Worm (Caenorhabditis elegans) whole organism, late embryonic: Measurements from ENCODE around the gene C55A6.10.

Experiments
- K02D7.2 ChIP-seq: sonication (generic microtip); optimal IDR thresholded peaks from 2 replicates; lab custom pipeline; 2017; ENCODE audit warnings: mild to moderate bottlenecking, missing genetic modification characterization, missing compliant biosample characterization
- ama-1 ChIP-seq: fragments of 150-350 bp; optimal IDR thresholded peaks from 2 replicates; lab custom pipeline; 2014
- ceh-30 ChIP-seq: fragments of 150-350 bp; optimal IDR thresholded peaks from 2 replicates; lab custom pipeline; 2014; ENCODE audit warnings: missing biosample characterization, missing genetic modification characterization
- ceh-34 ChIP-seq: sonication (generic microtip); optimal IDR thresholded peaks from 2 replicates; lab custom pipeline; 2016; ENCODE audit warnings: mild to moderate bottlenecking, missing genetic modification characterization, missing compliant biosample characterization
- elt-2 ChIP-seq: sonication (generic microtip); optimal IDR thresholded peaks from 2 replicates; lab custom pipeline; 2016; ENCODE audit warnings: missing genetic modification reagents, missing genetic modification characterization, missing compliant biosample characterization
- fkh-10 ChIP-seq: fragments of 150-350 bp; optimal IDR thresholded peaks from 2 replicates; lab custom pipeline; 2014; ENCODE audit warnings: missing biosample characterization, missing genetic modification reagents, missing genetic modification characterization
- hlh-13 ChIP-seq: fragments of 200-800 bp; sonication (Bioruptor generic); optimal IDR thresholded peaks from 2 replicates; lab custom pipeline; 2018; ENCODE audit warnings: mild to moderate bottlenecking, missing genetic modification characterization, missing compliant biosample characterization
- nhr-11 ChIP-seq: fragments of 150-350 bp; optimal IDR thresholded peaks from 2 replicates; lab custom pipeline; 2014; ENCODE audit warnings: missing biosample characterization, missing genetic modification characterization
- pros-1 ChIP-seq: fragments of 150-350 bp; optimal IDR thresholded peaks from 2 replicates; lab custom pipeline; 2014; ENCODE audit warnings: missing biosample characterization, missing genetic modification reagents, missing genetic modification characterization
- sox-4 ChIP-seq: sonication (generic microtip); optimal IDR thresholded peaks from 2 replicates; lab custom pipeline; 2017; ENCODE audit warnings: mild to moderate bottlenecking, missing genetic modification characterization, inconsistent platforms, missing compliant biosample characterization

DNA sequence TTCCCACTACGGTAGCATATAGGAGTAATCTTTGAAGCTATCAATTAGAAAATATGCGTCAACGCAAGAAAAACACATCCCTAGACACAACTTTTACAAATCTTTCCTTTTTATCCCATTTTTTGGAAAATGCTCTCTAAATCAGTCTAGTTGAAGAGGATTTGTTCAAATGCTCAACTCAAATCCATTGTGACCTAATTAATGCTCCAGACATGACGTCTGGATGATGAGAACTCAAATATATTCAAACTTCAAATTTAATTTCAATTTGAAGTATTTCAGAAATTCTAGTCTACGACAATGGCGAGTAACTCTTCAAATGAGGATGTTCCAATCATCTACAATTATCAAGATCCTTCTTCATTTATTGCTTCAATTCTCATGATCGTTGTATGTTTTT lies 47.2 kb downstream of the C55A6.10 start, which contains the start of gene srx-85:
- TF ChIP-seq hlh-13 (no peak), ama-1 (lab: Kevin White, UChicago) (no peak), elt-2 (no peak), fkh-10 (GFP tag; lab: Kevin White, UChicago) (no peak), ceh-30 (tag; lab: Kevin White, UChicago) (no peak), K02D7.2 (tag; lab: Kevin White, UChicago) (no peak), ceh-34 (tag; lab: Kevin White, UChicago) (no peak), sox-4 (tag; lab: Kevin White, UChicago) (no peak), pros-1 (tag; lab: Kevin White, UChicago) (no peak), nhr-11 (no peak)
